Fruit fly (Drosophila melanogaster): ENCODE results near the gene CheA29a.

CheA29a gene

dm6 chr2L:8477049-8477448 is at the start of gene CheA29a:
CheA29a (plus strand) TSS chr2L:8477349.
- no peak for TF ChIP-seq CTCF (optimal IDR thresholded peaks at IDR 0.05)
- no peak for TF ChIP-seq CG8478 (optimal IDR thresholded peaks at IDR 0.05)

dm6 chr2L:8432130-8432529 is 45.0 kb upstream of the CheA29a start:
- no peak for TF ChIP-seq CG8478 (optimal IDR thresholded peaks at IDR 0.05)
- no peak for TF ChIP-seq CTCF (optimal IDR thresholded peaks at IDR 0.05)

dm6 chr2L:8433512-8433911 is 43.6 kb upstream of the CheA29a start, which contains the start of gene grk:
grk (minus strand) TSS chr2L:8433598.
- TF ChIP-seq CG8478 (optimal IDR thresholded peaks at IDR 0.05): no peak
- no peak for TF ChIP-seq CTCF (optimal IDR thresholded peaks at IDR 0.05)

- no peak for TF ChIP-seq CG8478 (optimal IDR thresholded peaks at IDR 0.05)
These were observed 40.0 kb upstream of the CheA29a start, which contains the start of the genes D12 and Chrac-14 for dm6 chr2L:8437176-8437575. D12 (minus strand) TSS chr2L:8437365. Chrac-14 (plus strand) TSS chr2L:8437405.

- TF ChIP-seq CG8478 (optimal IDR thresholded peaks at IDR 0.05): no peak
- no peak for TF ChIP-seq CTCF (optimal IDR thresholded peaks at IDR 0.05)
These were observed 39.1 kb upstream of the CheA29a start, which contains the start of gene mus201 for dm6 chr2L:8438052-8438451. mus201 (plus strand) TSS chr2L:8438169.

- TF ChIP-seq CG8478 (optimal IDR thresholded peaks at IDR 0.05) (no peak), CTCF (optimal IDR thresholded peaks at IDR 0.05) (no peak)
These were observed 35.0 kb upstream of the CheA29a start, which contains the start of gene CG31897 for dm6 chr2L:8442147-8442546. CG31897 (plus strand) TSS chr2L:8442447.

dm6 chr2L:8449358-8449757 is 27.8 kb upstream of the CheA29a start, which contains the start of gene Aasdh:
Aasdh (minus strand) TSS chr2L:8449576.
- no peak for TF ChIP-seq CG8478 (optimal IDR thresholded peaks at IDR 0.05)
- TF ChIP-seq CTCF (optimal IDR thresholded peaks at IDR 0.05): no peak

- TF ChIP-seq CTCF (optimal IDR thresholded peaks at IDR 0.05) (no peak), CG8478 (optimal IDR thresholded peaks at IDR 0.05) (no peak)
These were observed 25.7 kb upstream of the CheA29a start for dm6 chr2L:8451497-8451896.

dm6 chr2L:8461782-8462453 is 15.2 kb upstream of the CheA29a start:
- TF ChIP-seq CTCF (optimal IDR thresholded peaks at IDR 0.05): no peak
- TF ChIP-seq CG8478 (optimal IDR thresholded peaks at IDR 0.05): no peak

dm6 chr2L:8463144-8464106 is 13.7 kb upstream of the CheA29a start, which contains the start of gene Agpat2:
Agpat2 (minus strand) TSS chr2L:8463994.
- no peak for TF ChIP-seq CTCF (optimal IDR thresholded peaks at IDR 0.05)
- TF ChIP-seq CG8478 (optimal IDR thresholded peaks at IDR 0.05): no peak

- TF ChIP-seq CG8478 (optimal IDR thresholded peaks at IDR 0.05) (no peak), CTCF (optimal IDR thresholded peaks at IDR 0.05) (no peak)
These were observed 13.0 kb upstream of the CheA29a start, which contains the start of gene prg for dm6 chr2L:8464107-8464582. prg (plus strand) TSS chr2L:8464488.

dm6 chr2L:8466643-8467042 is 10.5 kb upstream of the CheA29a start, which contains the start of gene dachs:
dachs (plus strand) TSS chr2L:8466817.
- no peak for TF ChIP-seq CTCF (optimal IDR thresholded peaks at IDR 0.05)

- TF ChIP-seq CG8478 (optimal IDR thresholded peaks at IDR 0.05) (no peak), CTCF (optimal IDR thresholded peaks at IDR 0.05) (no peak)
These were observed 8.0 kb upstream of the CheA29a start for dm6 chr2L:8468929-8469681.

dm6 chr2L:8471667-8472066 is 5.5 kb upstream of the CheA29a start:
- no peak for TF ChIP-seq CTCF (optimal IDR thresholded peaks at IDR 0.05)
- no peak for TF ChIP-seq CG8478 (optimal IDR thresholded peaks at IDR 0.05)
